Fruit fly (Drosophila melanogaster): ENCODE results near the gene CG6576.

The CG6576 gene

dm6 chr3L:8765493-8765892 lies 9.7 kb downstream of the CG6576 start (continued):
- TF ChIP-seq B-H1 (GFP tag; IDR thresholded peaks at IDR 0.05) (peak; percentile 13; the same call in 2 of the 3 replicates), Doc2 (GFP tag; IDR thresholded peaks at IDR 0.05) (no peak), gsb-n (tag; optimal IDR thresholded peaks at IDR 0.05) (peak; percentile 77), CG2202 (tag; optimal IDR thresholded peaks at IDR 0.05) (no peak), croc (GFP tag; conservative IDR thresholded peaks at IDR 0.05) (peak; percentile 12), vvl (GFP tag; IDR thresholded peaks at IDR 0.05) (peak; percentile 71), sim (GFP tag; IDR thresholded peaks at IDR 0.05) (peak; percentile 72; the same call in 1 of the 2 replicates), H2.0 (GFP tag; IDR thresholded peaks at IDR 0.05) (peak; percentile 74), bowl (GFP tag; IDR thresholded peaks at IDR 0.05) (peak; percentile 40; the same call in 1 of the 2 replicates), CG14050 (GFP tag; IDR thresholded peaks at IDR 0.05) (peak; percentile 37; the same call in 2 of the 3 replicates), CG14441 (GFP tag; IDR thresholded peaks at IDR 0.05) (peak; percentile 42; the same call in 1 of the 2 replicates), bigmax (GFP tag; optimal IDR thresholded peaks at IDR 0.05) (no peak), Ets65A (GFP tag) (peak; percentile 92), Adf1 (GFP tag; IDR thresholded peaks at IDR 0.05) (no peak), Ada2b (GFP tag; IDR thresholded peaks at IDR 0.05) (peak; percentile 63), CG8388 (GFP tag; optimal IDR thresholded peaks at IDR 0.05) (peak; percentile 69), Ravus (GFP tag; IDR thresholded peaks at IDR 0.05) (peak; percentile 6; the same call in 1 of the 2 replicates), tgo (GFP tag; IDR thresholded peaks at IDR 0.05) (peak; percentile 6), Sox102F (GFP tag; optimal IDR thresholded peaks at IDR 0.05) (peak; percentile 6), bsh (GFP tag; optimal IDR thresholded peaks at IDR 0.05) (peak in 1 of 2 experiments; percentile 81), sqz (GFP tag; optimal IDR thresholded peaks at IDR 0.05) (no peak), ara (GFP tag; IDR thresholded peaks at IDR 0.05) (peak; percentile 65; the same call in 1 of the 2 replicates), Sin3A (optimal IDR thresholded peaks at IDR 0.05) (no peak), lov (optimal IDR thresholded peaks at IDR 0.05) (no peak), lov (GFP tag; IDR thresholded peaks at IDR 0.05) (peak; percentile 28; the same call in 2 of the 3 replicates), repo (GFP tag; optimal IDR thresholded peaks at IDR 0.05) (no peak), pan (optimal IDR thresholded peaks at IDR 0.05) (no peak), pan (GFP tag; optimal IDR thresholded peaks at IDR 0.05 in 1 of 2, IDR thresholded peaks at IDR 0.05 in 1 of 2) (peak in 1 of 2 experiments; percentile 35), Nf-YB (GFP tag; optimal IDR thresholded peaks at IDR 0.05) (no peak), Atf-2 (GFP tag; optimal IDR thresholded peaks at IDR 0.05) (no peak), lilli (GFP tag; optimal IDR thresholded peaks at IDR 0.05) (no peak), CG10366 (GFP tag; IDR thresholded peaks at IDR 0.05) (peak; percentile 54), CG11504 (tag; optimal IDR thresholded peaks at IDR 0.05) (peak; percentile 96), CG15696 (tag; optimal IDR thresholded peaks at IDR 0.05) (peak; percentile 45), Lim3 (GFP tag; IDR thresholded peaks at IDR 0.05) (peak; percentile 42), sisA (GFP tag; IDR thresholded peaks at IDR 0.05) (peak; percentile 21; the same call in 1 of the 2 replicates), CG2889 (GFP tag; IDR thresholded peaks at IDR 0.05) (0 out of 3 replicates have a peak, but pooled peaks have one; percentile 37), CG11696 (GFP tag; IDR thresholded peaks at IDR 0.05) (0 out of 2 replicates have a peak, but pooled peaks have one; percentile 8), unpg (GFP tag; optimal IDR thresholded peaks at IDR 0.05) (peak; percentile 80), zfh1 (GFP tag; IDR thresholded peaks at IDR 0.05) (peak; percentile 74), chinmo (GFP tag; IDR thresholded peaks at IDR 0.05; ENCODE audit: partially characterized antibody) (no peak), HLH3B (GFP tag; IDR thresholded peaks at IDR 0.05) (peak; percentile 40), Dref (GFP tag; IDR thresholded peaks at IDR 0.05) (no peak), jigr1 (GFP tag; IDR thresholded peaks at IDR 0.05) (peak; percentile 5; the same call in 1 of the 3 replicates), Mrtf (GFP tag; IDR thresholded peaks at IDR 0.05) (peak; percentile 39; the same call in 1 of the 3 replicates), CG1233 (GFP tag; optimal IDR thresholded peaks at IDR 0.05) (peak; percentile 14), CG17612 (GFP tag; IDR thresholded peaks at IDR 0.05) (no peak; the same call in 1 of the 2 replicates), Ptx1 (GFP tag; IDR thresholded peaks at IDR 0.05) (peak; percentile 12), CrebB (tag; optimal IDR thresholded peaks at IDR 0.05) (no peak), maf-S (GFP tag; optimal IDR thresholded peaks at IDR 0.05) (no peak), CG17802 (tag; optimal IDR thresholded peaks at IDR 0.05) (peak; percentile 5), Meics (GFP tag; optimal IDR thresholded peaks at IDR 0.05) (no peak)
